Fruit fly (Drosophila melanogaster) whole organism, adult: ENCODE measurements around the gene CG12535.

Experiments
- CG14711 ChIP-seq: fragments of 200-800 bp; sonication (Bioruptor generic); optimal IDR thresholded peaks from 2 replicates; lab custom pipeline; 2018; ENCODE audit warnings: missing biosample characterization, mild to moderate bottlenecking, missing genetic modification characterization, moderate library complexity
- CG1620 ChIP-seq: fragments of 200-800 bp; sonication (Bioruptor generic); optimal IDR thresholded peaks from 2 replicates; lab custom pipeline; 2016; ENCODE audit warnings: missing biosample characterization, missing genetic modification characterization
- CG33017 ChIP-seq: fragments of 200-800 bp; sonication (Bioruptor generic); optimal IDR thresholded peaks from 2 replicates; lab custom pipeline; 2018; ENCODE audit warnings: missing biosample characterization, mild to moderate bottlenecking, missing genetic modification characterization, moderate library complexity
- CG5204 ChIP-seq: fragments of 200-800 bp; sonication (Bioruptor generic); optimal IDR thresholded peaks from 2 replicates; lab custom pipeline; 2016; ENCODE audit warnings: missing biosample characterization, missing genetic modification characterization
- CG7045 ChIP-seq: fragments of 200-800 bp; sonication (Bioruptor generic); optimal IDR thresholded peaks from 2 replicates; lab custom pipeline; 2017; ENCODE audit warnings: missing biosample characterization, mild to moderate bottlenecking, missing genetic modification characterization
- CG7101 ChIP-seq: fragments of 200-800 bp; sonication (Bioruptor generic); optimal IDR thresholded peaks from 2 replicates; lab custom pipeline; 2018; ENCODE audit warnings: missing biosample characterization, mild to moderate bottlenecking, missing genetic modification characterization, moderate library complexity
- Clk ChIP-seq: fragments of 200-800 bp; sonication (Bioruptor generic); optimal IDR thresholded peaks from 2 replicates; lab custom pipeline; 2017; ENCODE audit warnings: missing biosample characterization, missing genetic modification characterization
- Crg-1 ChIP-seq: fragments of 200-800 bp; sonication (Bioruptor generic); optimal IDR thresholded peaks from 2 replicates; lab custom pipeline; 2016; ENCODE audit warnings: missing biosample characterization, missing genetic modification characterization
- kay ChIP-seq: fragments of 200-800 bp; sonication (Bioruptor generic); peaks from one replicate; lab custom pipeline; 2016; ENCODE audit warnings: missing biosample characterization, missing genetic modification characterization, borderline replicate concordance
- pad ChIP-seq: fragments of 200-800 bp; sonication (Bioruptor generic); optimal IDR thresholded peaks from 3 replicates; lab custom pipeline; 2017; ENCODE audit warnings: missing biosample characterization, missing genetic modification characterization, mild to moderate bottlenecking, moderate library complexity, missing genetic modification reagents

DNA sequence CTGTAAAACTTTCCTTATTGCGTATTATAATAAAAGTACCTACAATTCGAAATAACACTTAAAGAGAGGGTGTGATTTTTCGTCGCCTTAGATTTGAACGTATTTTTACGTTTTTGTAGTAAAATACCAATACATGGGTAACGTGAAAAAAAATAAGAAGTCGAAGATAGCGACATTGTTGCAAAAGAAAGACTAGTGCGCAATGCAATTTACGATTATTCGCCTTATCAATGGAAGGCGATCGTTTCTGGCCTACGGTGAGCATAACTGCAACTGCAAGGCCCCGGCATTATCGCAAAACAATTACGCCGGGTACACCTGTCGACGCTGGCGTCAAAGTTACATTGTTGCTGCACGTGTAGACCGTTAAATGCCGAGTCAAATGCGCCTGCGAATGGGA is 78.3 kb downstream of the CG12535 start:
- no peak for TF ChIP-seq CG7045
- no peak for TF ChIP-seq CG33017 (tag; lab: Kevin White, UChicago)
- no peak for TF ChIP-seq CG7101 (tag; lab: Kevin White, UChicago)
- TF ChIP-seq CG14711 (tag; lab: Kevin White, UChicago) = no peak
- TF ChIP-seq pad = no peak
- no peak for TF ChIP-seq CG5204 (GFP tag; lab: Kevin White, UChicago)
- TF ChIP-seq kay (GFP tag; lab: Kevin White, UChicago) = peak; percentile 47
- TF ChIP-seq Crg-1 (GFP tag; lab: Kevin White, UChicago) = no peak
- no peak for TF ChIP-seq CG1620 (GFP tag; lab: Kevin White, UChicago)
- TF ChIP-seq Clk (GFP tag; lab: Kevin White, UChicago) = no peak
